Worm (Caenorhabditis elegans) whole organism, midembryonic: ENCODE data around the gene Y38H8A.2.
"Not testable (repeated sequence)": the region's sequence is repeated elsewhere in the genome, so short reads cannot be mapped to it uniquely, and the experiment has no call there.

Experiments
- T22C8.4 ChIP-seq: fragments of 200-800 bp; sonication (Bioruptor generic); IDR thresholded peaks from 2 replicates; pipeline ENCODE4 v1.3.6; 2022; ENCODE audit warnings: missing genetic modification characterization, missing compliant biosample characterization
- cog-1 ChIP-seq: sonication (generic microtip); optimal IDR thresholded peaks from 2 replicates; lab custom pipeline; 2016; ENCODE audit warnings: missing genetic modification characterization, missing compliant biosample characterization
- flt-1 ChIP-seq: fragments of 200-800 bp; sonication (Bioruptor generic); IDR thresholded peaks from 2 replicates; pipeline ENCODE4 v1.3.6; 2022; ENCODE audit warnings: missing genetic modification characterization, missing compliant biosample characterization
- klf-2 ChIP-seq: fragments of 200-800 bp; sonication (Bioruptor generic); conservative IDR thresholded peaks from 2 replicates; pipeline ENCODE4 v1.3.6; 2022; ENCODE audit warnings: missing genetic modification reagents, missing genetic modification characterization, missing compliant biosample characterization
- med-1 ChIP-seq: sonication (generic microtip); optimal IDR thresholded peaks from 2 replicates; lab custom pipeline; 2017; ENCODE audit warnings: missing genetic modification characterization, mild to moderate bottlenecking, missing compliant biosample characterization, antibody characterized with exemption, missing genetic modification reagents; ENCODE audit not compliant: insufficient read depth
- tab-1 ChIP-seq: fragments of 200-800 bp; sonication (Bioruptor generic); IDR thresholded peaks from 2 replicates; pipeline ENCODE4 v1.3.6; 2022; ENCODE audit warnings: missing genetic modification characterization, missing compliant biosample characterization
- ztf-23 ChIP-seq: fragments of 200-800 bp; sonication (Bioruptor generic); IDR thresholded peaks from 2 replicates; pipeline ENCODE4 v1.3.6; 2022; ENCODE audit warnings: missing genetic modification reagents, missing genetic modification characterization, missing compliant biosample characterization
- ztf-29 ChIP-seq: fragments of 200-800 bp; sonication (Bioruptor generic); IDR thresholded peaks from 2 replicates; pipeline ENCODE4 v1.3.6; 2022; ENCODE audit warnings: missing genetic modification reagents, missing genetic modification characterization, missing compliant biosample characterization

- not testable (repeated sequence) for TF ChIP-seq ztf-29; ztf-23 (GFP tag; lab: Robert Waterston, UW); klf-2; flt-1 (GFP tag; lab: Robert Waterston, UW); tab-1 (GFP tag; lab: Robert Waterston, UW); med-1; T22C8.4 (GFP tag; lab: Robert Waterston, UW); cog-1
These were observed 40.3 kb upstream of the Y38H8A.2 start, which contains the start of gene K09B11.5 for ce11 chrIV:13433904-13434303.
